Fruit fly (Drosophila melanogaster): ENCODE data around the gene Hex-A.

Hex-A gene

DNA sequence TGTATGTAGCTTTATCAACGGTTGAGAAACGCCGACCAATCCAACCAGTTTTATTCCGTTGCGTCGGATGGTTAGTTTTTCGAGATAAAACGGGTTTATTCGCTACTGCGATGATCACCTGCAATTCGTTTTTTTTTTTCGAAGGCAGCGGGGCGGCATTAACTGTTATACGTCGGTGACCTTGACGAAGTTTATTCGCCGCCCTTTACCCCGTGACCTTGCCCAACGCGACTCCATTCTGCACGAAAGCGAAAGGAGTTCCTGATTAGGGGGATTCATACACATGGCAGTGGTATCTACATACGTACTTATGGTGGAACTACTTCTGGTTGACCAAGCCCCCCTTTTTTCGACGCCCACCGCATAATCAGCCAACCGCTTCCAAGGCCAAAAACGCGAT is 4.9 kb upstream of the Hex-A start:
- TF ChIP-seq noc (tag; optimal IDR thresholded peaks at IDR 0.05): no peak

DNA sequence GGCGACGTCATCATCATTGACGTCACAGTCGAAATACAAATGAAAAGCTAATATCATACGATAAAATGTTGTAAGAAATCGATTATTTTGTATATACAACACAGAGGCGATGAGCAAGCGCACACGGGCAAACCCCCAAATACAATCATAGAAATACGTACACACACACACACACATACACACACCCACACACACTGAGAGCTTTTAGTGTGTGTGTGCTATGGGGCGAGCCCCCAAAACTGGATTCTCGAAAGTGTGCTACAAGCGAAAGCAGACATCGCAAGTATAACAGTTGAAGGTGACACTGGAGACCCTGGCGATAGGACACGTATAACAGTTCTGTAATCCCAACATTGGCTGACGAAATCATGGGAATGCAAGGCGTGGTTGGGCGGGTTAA is 3.6 kb upstream of the Hex-A start:
- no peak for TF ChIP-seq noc (tag; optimal IDR thresholded peaks at IDR 0.05)

DNA sequence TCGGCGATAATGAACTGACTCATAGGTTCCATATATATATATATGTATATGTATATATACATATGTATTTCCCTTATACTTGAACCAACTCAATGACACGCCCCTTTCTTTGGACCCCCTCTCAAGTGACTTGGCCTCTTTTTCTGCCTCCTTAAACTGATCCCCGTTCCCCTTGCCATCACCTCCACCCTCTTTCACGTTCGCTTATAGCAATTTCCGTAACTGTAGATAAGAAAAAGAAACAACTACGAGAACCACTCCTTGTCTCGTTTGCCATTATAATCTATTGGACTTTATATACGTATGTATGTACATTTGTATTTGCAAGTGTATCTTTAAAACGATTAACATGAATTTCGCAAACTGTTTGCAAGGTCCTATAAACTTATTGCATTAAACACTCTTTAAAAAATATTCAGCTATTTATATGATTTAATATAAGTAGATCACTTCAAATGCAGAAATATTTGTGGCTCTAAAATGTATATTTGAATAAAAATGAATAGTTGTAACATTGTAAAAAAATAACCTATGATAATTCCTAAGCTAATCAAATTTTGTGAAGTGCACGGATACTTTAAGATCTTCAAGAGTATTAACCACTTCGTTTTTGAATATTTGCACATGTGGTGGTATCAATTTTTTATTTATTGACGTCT is 2.7 kb upstream of the Hex-A start:
- TF ChIP-seq noc (tag; optimal IDR thresholded peaks at IDR 0.05): peak; percentile 93

DNA sequence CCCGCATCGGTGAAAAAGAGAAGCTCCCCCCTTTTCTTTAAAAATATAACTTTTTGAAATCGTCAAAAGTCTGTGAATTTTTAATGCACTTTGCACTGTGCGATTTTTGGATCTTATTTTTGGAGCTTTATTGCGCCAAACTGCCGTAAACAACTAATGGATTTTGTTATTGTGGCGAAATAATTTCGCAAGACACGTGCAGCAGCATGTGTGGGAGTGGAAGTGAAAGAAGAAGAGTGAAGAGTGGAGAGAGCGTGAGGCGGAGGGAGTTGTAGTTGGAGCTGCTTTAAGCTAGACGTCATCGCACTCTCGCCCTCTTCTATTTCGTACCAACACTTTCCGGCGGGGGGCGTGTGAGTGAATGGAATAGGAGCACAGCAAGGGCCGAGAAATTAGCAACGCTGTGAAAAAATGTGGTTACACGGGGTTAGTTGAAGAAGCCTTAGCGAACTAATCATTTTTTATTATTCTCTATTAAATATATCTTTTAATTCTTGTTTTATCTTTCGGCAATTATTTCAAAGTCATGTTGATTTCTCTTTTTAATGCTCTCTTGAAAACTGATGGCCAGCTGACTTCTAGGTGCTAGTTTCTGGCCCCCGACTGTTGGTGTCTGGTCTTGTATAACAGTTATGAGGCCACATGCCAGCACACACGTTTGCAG is 1.9 kb upstream of the Hex-A start:
- TF ChIP-seq noc (tag; optimal IDR thresholded peaks at IDR 0.05): peak; percentile 97

DNA sequence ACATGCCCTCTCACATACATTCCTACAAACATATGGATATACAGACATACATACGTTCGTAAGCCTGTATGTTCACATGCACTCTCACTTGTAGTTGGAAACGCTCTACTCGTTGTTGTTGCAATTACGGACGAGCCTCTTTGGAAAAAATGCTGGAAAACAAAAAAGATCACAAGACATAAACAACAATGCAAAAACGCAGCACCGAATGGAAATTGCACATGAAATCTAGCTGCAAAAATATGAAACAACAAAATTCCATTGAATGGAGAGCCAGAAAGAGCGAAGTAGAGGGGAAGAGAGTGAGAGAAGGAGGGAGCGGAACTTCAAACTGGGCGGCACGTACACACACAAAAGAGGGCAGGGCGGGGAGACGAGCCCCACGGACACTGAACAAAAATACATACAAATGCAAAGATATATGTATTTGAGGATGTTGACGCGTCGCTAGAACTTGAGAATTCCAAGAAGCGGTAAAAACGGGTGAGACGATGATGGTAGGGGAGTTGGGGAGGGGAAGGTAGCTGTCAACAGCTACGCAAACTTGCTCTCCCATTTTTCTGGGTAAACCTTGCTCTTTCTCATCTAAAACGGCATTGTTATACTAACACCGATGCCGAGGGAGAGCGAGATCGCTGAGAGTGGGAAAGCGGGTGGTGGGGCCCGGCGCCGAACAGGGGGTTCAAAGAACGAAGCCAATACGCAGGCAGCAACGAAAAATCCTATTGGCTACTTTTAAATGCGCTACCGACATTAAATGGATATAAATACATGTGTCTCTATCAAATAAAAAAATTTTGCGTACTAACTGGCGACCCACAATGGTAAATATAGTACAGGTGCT is 1.1 kb upstream of the Hex-A start:
- no peak for TF ChIP-seq noc (tag; optimal IDR thresholded peaks at IDR 0.05)

DNA sequence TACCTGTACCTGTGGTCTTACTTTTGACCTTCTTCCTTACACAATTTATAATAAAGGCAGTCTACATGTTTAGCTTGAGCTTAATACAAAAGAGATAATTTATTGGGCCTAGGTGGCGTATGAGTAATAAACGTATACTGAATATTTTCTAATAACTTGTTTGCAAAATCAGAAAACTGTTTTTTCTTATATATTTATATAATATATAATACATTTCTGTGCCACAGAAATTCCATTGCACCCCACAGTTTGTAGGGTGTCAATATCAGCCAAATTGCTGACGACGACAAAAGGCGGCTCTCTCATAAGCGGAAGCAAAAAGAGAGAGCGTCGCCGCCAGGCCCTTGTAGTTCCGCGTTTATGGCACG is 543 bp upstream of the Hex-A start:
- TF ChIP-seq noc (tag; optimal IDR thresholded peaks at IDR 0.05): no peak

DNA sequence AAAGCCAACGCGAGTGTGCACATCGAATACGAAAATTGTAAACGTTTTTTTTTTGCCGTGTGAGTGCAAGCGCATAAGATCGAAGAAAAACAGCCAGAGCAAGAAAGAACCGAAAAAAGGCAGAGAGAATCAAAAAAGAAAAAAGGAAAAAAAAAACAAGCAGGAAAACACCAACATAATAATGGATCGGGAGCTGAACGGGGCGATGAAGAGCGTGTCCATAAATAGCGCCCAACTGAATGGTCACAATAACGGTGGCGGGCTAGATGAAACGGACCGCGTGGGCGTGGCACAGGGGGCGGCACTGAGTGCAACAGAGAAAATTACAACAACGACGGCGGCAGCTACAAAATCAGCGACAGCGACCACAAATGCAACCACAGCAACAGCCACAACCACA is 563 bp downstream of the Hex-A start:
- TF ChIP-seq noc (tag; optimal IDR thresholded peaks at IDR 0.05): no peak

DNA sequence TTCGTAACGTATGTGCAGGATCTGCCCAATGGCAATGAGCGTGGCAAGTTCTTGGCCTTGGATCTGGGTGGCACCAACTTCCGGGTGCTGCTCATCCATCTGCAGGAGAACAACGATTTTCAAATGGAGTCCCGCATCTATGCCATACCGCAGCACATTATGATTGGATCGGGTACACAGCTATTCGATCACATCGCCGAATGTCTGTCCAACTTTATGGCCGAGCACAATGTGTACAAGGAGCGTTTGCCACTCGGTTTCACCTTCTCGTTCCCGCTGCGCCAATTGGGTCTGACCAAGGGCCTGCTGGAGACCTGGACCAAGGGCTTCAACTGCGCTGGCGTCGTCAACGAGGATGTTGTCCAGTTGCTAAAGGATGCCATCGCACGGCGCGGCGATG is 1.2 kb downstream of the Hex-A start:
- no peak for TF ChIP-seq noc (tag; optimal IDR thresholded peaks at IDR 0.05)

DNA sequence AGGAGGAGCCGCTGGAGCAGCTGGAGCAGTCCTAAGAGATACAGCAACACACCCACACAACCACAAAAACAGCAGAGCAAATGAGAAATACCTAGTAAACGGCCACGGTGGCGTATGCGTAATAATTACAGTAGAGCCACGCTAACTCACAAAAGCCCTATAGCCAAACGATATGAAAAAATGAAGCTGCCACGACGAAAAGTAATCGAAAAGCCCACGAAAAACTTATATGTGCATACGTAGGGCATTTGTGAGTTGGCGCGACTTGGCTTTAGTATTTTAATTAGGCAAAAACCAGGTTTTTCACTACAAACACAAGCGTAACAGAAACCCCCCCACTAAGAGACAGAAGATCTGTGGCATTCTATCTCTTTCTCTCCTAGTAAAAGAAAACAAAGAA is 2.4 kb downstream of the Hex-A start:
- TF ChIP-seq noc (tag; optimal IDR thresholded peaks at IDR 0.05): no peak

DNA sequence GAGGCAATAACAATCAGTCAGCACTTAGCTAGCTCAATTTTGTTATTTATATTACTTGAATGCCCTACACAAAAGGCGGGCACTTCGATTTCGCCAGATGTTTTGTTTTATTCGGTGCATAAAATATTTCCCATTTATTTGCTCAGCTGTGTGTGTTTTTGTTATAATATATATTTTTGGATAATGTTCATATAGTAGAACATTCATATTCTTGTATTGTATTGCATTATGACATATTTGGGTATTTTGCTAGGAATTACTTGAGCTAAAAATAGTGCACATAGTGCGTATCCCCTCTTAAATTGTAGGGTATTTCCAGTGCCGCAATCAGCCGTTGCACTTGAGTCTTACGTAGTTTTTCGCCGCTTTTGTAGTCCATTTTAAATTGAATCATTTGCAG is 4.5 kb downstream of the Hex-A start:
- TF ChIP-seq noc (tag; optimal IDR thresholded peaks at IDR 0.05): peak; percentile 79

DNA sequence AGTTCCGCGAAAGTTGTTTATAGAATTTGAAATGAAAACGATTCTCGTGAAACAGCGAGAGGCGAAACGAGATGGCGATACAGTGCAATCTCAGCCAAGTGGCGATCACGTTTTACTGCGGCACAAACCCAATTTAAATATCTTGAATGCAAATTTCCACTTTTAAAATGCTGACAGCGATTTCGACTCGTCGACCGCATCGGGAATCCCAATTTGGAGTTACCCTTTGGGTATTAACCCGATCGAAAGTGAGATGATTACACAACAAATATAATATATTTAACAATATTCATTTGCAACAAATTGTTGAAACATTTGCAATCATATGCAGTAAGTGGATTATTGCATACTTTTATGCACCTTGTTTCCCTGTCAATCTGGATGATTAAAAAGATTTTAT is 5.1 kb downstream of the Hex-A start:
- TF ChIP-seq noc (tag; optimal IDR thresholded peaks at IDR 0.05): no peak

DNA sequence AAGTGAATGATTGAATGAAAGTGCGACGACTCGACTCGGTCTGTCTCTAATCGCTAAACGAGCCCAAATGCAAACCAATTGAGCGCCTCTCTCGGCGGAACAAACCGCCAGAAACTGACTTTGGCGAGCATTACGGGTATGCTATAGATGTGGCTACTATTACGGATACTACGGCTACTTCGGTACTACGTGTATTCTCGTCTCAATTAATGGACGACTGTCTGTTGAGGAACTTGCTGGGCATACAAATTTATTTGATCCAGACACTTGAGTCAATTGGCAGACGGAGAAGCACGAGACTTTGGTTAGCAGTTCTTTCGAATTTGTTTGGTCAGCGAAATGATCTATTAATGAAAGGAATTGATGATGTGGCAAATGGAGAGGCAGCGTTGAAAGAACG is 9.0 kb downstream of the Hex-A start:
- no peak for TF ChIP-seq noc (tag; optimal IDR thresholded peaks at IDR 0.05)

DNA sequence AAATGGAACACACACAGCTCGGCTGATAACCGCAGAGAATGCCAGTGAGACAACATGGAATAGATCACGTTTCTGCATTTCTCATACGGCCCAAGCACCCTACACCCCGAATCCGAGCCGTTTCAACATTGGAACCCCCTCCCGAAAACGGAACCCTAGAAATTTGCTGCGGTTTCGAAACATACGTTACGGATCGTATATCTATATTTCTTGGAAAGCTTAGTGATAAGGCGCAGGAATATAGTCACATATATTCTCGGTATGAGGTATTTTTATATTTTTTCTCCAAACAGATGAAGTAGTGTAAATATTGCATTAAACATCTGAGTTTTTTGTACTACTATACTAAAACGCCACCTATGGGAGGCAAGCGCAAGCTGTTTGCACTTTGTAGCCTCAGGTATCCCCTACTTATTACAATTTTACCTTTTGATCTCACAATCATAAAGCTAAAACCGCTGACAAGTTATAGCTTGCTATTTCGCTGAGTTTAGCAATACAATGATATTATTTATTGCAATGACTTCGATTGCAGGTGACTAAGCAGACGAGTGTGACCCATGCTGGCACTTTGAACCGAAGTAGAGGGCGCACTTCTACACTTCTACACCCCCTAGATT is 9.9 kb downstream of the Hex-A start:
- TF ChIP-seq noc (tag; optimal IDR thresholded peaks at IDR 0.05): no peak

DNA sequence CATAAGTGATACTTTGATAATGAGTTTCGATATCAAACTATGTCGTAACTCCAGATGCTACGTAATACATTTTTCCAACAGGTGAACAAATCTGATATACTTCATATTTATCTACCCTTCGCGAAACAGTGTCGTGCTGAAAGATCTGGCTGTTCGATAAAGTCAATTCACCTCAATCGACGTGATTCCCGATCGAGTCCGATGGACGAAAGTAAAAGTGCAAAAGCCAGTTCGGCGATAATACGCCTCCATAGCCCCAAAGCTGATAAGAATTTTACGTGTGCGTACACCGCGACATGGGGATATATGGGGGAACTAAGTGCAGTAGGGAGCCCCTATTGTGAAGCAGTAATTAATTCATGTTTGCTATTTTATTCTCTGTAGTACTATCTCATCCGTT is 12.6 kb downstream of the Hex-A start:
- TF ChIP-seq noc (tag; optimal IDR thresholded peaks at IDR 0.05): no peak

DNA sequence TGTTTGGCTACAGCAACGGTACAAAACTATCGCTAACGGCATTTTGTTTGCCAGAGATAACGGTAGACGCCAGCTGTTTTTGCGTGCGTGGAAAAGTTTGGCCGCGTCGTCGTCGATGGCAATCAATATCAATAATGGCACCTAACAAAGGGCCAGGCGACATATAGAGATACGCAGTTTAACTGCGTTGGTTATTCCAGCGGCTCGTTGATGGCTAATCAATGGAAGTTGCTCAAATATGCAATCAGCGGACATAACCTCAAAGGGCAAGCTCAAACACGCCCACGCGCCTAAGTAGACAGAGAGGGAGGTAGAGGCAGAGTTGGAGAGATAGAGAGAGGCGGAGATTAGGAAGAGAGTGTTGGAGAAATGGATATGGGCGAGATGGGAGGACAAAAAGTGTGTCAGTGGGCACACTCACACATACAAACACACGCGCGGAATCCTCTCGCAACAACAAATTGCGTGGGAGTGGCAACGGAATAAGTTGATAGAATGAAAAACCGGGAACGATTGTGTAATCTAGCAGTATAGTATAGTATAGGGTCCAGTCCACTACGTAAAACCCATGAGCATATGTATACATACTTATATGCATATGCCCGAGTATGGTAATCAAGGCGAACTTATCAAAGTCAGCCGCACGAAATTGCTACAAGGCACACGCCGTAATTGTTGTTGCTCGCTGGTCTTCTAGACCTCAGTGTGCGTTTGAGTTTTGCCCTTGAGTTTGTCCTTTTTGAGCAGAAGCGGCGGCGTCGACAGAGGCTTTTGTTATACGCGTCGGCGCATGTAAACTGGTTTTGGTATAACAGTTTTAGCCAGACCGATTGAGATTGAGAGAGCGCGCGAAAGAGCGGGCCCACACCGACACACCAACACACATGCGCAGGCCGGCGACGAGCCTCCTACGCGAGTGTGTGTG is 13.9 kb downstream of the Hex-A start:
- no peak for TF ChIP-seq noc (tag; optimal IDR thresholded peaks at IDR 0.05)

All from whole organism, larva.